Worm (Caenorhabditis elegans): Measurements from ENCODE around the gene ced-5.

The ced-5 gene

DNA sequence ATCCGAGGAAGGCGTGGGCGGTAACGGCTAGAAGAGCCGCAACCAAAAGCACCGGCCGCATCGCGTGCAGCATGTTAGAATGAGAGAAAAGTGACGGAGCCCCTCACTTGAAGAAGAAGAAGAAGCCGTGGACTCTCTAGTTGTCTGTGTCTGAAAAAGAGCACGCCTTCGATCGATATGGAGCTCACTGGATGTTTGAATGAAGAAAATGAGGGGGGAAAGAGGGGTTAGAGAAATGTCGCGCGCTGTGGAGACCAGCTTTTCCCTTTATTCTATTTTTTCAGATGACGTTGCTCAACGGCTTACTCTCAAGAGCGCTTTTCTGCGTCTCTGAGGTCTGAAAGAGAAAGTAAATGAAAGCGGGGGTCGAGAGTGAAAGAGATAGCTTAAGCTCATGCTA is 2.2 kb upstream of the ced-5 start, which contains the start of gene egl-21 (continued):
- TF ChIP-seq Y53F4B.3 (GFP tag; IDR thresholded peaks at IDR 0.05) (no peak), egl-44 (GFP tag; IDR thresholded peaks at IDR 0.05) (no peak), hrde-1 (tag; optimal IDR thresholded peaks at IDR 0.05; ENCODE audit: borderline replicate concordance) (no peak), gei-17 (GFP tag; optimal IDR thresholded peaks at IDR 0.05) (no peak), unc-62 (GFP tag; optimal IDR thresholded peaks at IDR 0.05) (no peak), hmg-20 (GFP tag; IDR thresholded peaks at IDR 0.05) (no peak), zfh-2 (GFP tag; conservative IDR thresholded peaks at IDR 0.05) (peak; percentile 76), him-1 (tag; optimal IDR thresholded peaks at IDR 0.05) (no peak), K12H6.12 (tag; optimal IDR thresholded peaks at IDR 0.05) (peak; percentile 60), B0336.3 (GFP tag; IDR thresholded peaks at IDR 0.05) (no peak), attf-5 (GFP tag; optimal IDR thresholded peaks at IDR 0.05) (peak; percentile 40), mes-4 (tag; optimal IDR thresholded peaks at IDR 0.05) (no peak), ets-4 (GFP tag; optimal IDR thresholded peaks at IDR 0.05) (no peak), snpc-4 (GFP tag; optimal IDR thresholded peaks at IDR 0.05) (no peak), snpc-4 (tag; optimal IDR thresholded peaks at IDR 0.05) (no peak), Y67H2A.10 (GFP tag; conservative IDR thresholded peaks at IDR 0.05) (no peak), ekl-4 (GFP tag; IDR thresholded peaks at IDR 0.05) (no peak), ztf-26 (tag; optimal IDR thresholded peaks at IDR 0.05) (no peak), egl-18 (GFP tag; IDR thresholded peaks at IDR 0.05) (no peak), madf-3 (GFP tag; IDR thresholded peaks at IDR 0.05) (no peak), hlh-12 (tag; optimal IDR thresholded peaks at IDR 0.05) (no peak), F52B5.7 (tag; optimal IDR thresholded peaks at IDR 0.05) (no peak), akir-1 (GFP tag; optimal IDR thresholded peaks at IDR 0.05) (no peak), nhr-120 (GFP tag; IDR thresholded peaks at IDR 0.05) (no peak), ztf-25 (GFP tag; IDR thresholded peaks at IDR 0.05) (no peak), lin-40 (tag; optimal IDR thresholded peaks at IDR 0.05) (peak; percentile 33), lin-26 (GFP tag; IDR thresholded peaks at IDR 0.05) (no peak), hmg-1.2 (GFP tag; IDR thresholded peaks at IDR 0.05) (peak; percentile 24; the same call in 1 of the 2 replicates), attf-3 (GFP tag; conservative IDR thresholded peaks at IDR 0.05) (no peak), lin-35 (GFP tag; optimal IDR thresholded peaks at IDR 0.05) (no peak)

DNA sequence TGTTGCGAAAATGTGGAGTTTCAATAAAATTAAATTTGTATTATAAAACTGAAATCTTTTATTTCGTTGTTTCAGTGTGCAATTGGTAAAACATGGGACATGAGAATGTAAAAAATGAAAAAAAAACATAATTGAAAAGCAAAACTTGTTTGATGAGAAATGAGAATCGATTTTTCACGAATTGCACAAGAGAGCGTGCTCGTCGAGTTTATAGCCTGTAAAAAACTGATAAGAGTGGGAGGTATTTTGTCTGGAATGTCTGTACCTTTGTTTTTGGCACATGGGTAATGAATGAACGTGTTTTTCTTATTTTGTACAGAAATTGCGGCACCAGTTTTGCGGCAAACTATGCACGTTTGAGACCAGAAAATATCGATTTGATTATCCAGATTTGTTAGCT is 1.3 kb upstream of the ced-5 start:
- TF ChIP-seq efl-1 (GFP tag; optimal IDR thresholded peaks at IDR 0.05) = no peak
- peak; percentile 40 for TF ChIP-seq nhr-80 (tag; optimal IDR thresholded peaks at IDR 0.05)

DNA sequence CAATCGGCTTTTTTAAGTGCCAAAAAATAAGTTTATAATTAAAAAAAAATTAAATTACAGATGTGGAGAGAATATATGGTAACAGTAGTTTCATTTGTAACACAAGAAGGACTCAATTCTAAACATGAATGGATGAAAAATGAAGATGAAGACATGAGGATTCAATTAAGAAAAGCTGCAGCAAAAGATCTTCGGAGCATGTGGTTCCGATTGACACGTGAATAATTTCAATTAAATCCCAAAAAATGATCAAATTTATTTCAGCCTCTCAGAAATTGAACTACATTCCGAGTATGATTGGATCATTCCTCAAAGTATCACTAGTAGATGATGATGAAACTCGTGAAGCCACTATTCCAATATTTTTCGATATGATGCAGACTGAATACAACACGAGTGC is 5.5 kb downstream of the ced-5 start:
- TF ChIP-seq Y53G8AR.9 (GFP tag; conservative IDR thresholded peaks at IDR 0.05) = no peak
- no peak for TF ChIP-seq B0336.3 (GFP tag; IDR thresholded peaks at IDR 0.05)
- no peak for TF ChIP-seq T07F8.4 (tag; optimal IDR thresholded peaks at IDR 0.05)
- TF ChIP-seq attf-3 (GFP tag; conservative IDR thresholded peaks at IDR 0.05) = no peak
- no peak for TF ChIP-seq snpc-1.3 (tag; optimal IDR thresholded peaks at IDR 0.05; ENCODE audit: insufficient read depth)
- TF ChIP-seq nhr-120 (GFP tag; IDR thresholded peaks at IDR 0.05) = no peak
- no peak for TF ChIP-seq nhr-90 (tag; optimal IDR thresholded peaks at IDR 0.05)
- TF ChIP-seq ceh-58 (GFP tag; IDR thresholded peaks at IDR 0.05) = no peak
- TF ChIP-seq bed-2 (GFP tag; IDR thresholded peaks at IDR 0.05) = no peak
- TF ChIP-seq rpc-1 (optimal IDR thresholded peaks at IDR 0.05) = no peak
- TF ChIP-seq rpc-1 (tag; optimal IDR thresholded peaks at IDR 0.05) = no peak
- TF ChIP-seq nfya-1 (tag; optimal IDR thresholded peaks at IDR 0.05; ENCODE audit: borderline replicate concordance, insufficient read depth) = no peak
- no peak for TF ChIP-seq ceh-100 (GFP tag; IDR thresholded peaks at IDR 0.05)
- no peak for TF ChIP-seq mxl-1 (tag; optimal IDR thresholded peaks at IDR 0.05)
- no peak for TF ChIP-seq snpc-1.1 (tag; optimal IDR thresholded peaks at IDR 0.05; ENCODE audit: insufficient read depth)
- no peak for TF ChIP-seq unc-130 (GFP tag; optimal IDR thresholded peaks at IDR 0.05)
- no peak for TF ChIP-seq athp-1 (tag; optimal IDR thresholded peaks at IDR 0.05)
- TF ChIP-seq B0035.1 (tag; optimal IDR thresholded peaks at IDR 0.05) = no peak
- no peak for TF ChIP-seq F23B12.7 (tag; optimal IDR thresholded peaks at IDR 0.05; ENCODE audit: insufficient read depth)

All from whole organism, young adult.